Fruit fly (Drosophila melanogaster) whole organism, pupa: ENCODE measurements around the gene Sytbeta.

Experiments
- CG10348 ChIP-seq: fragments of 200-800 bp; sonication (Bioruptor generic); IDR thresholded peaks from 2 replicates; pipeline ENCODE4 v1.3.6; 2022; ENCODE audit warnings: missing biosample characterization, missing genetic modification characterization
- CG12605 ChIP-seq: fragments of 200-800 bp; sonication (Bioruptor generic); IDR thresholded peaks from 2 replicates; pipeline ENCODE4 v1.3.6; 2022; ENCODE audit warnings: missing biosample characterization, missing genetic modification characterization
- CG13204 ChIP-seq: fragments of 200-800 bp; sonication (Bioruptor generic); optimal IDR thresholded peaks from 2 replicates; lab custom pipeline; 2018; ENCODE audit warnings: missing biosample characterization, mild to moderate bottlenecking, missing genetic modification characterization, moderate library complexity
- CG14655 ChIP-seq: fragments of 200-800 bp; sonication (Bioruptor generic); optimal IDR thresholded peaks from 3 replicates; lab custom pipeline; 2017; ENCODE audit warnings: mild to moderate bottlenecking, missing biosample characterization, missing genetic modification reagents, missing genetic modification characterization
- CG15710 ChIP-seq: fragments of 200-800 bp; sonication (Bioruptor generic); optimal IDR thresholded peaks from 2 replicates; lab custom pipeline; 2018; ENCODE audit warnings: missing biosample characterization, mild to moderate bottlenecking, missing genetic modification characterization, moderate library complexity
- CG17806 ChIP-seq: fragments of 200-800 bp; sonication (Bioruptor generic); optimal IDR thresholded peaks from 2 replicates; lab custom pipeline; 2018; ENCODE audit warnings: missing biosample characterization, mild to moderate bottlenecking, missing genetic modification characterization, moderate library complexity
- CG32121 ChIP-seq: fragments of 200-800 bp; sonication (Bioruptor generic); IDR thresholded peaks from 2 replicates; pipeline ENCODE4 v1.3.6; 2022; ENCODE audit warnings: missing biosample characterization, missing genetic modification characterization
- CG34367 ChIP-seq: fragments of 200-800 bp; sonication (Bioruptor generic); optimal IDR thresholded peaks from 2 replicates; lab custom pipeline; 2018; ENCODE audit warnings: missing biosample characterization, mild to moderate bottlenecking, missing genetic modification characterization
- CG4496 ChIP-seq: fragments of 200-800 bp; sonication (Bioruptor generic); IDR thresholded peaks from 3 replicates; pipeline ENCODE4 v1.3.6; 2022; ENCODE audit warnings: missing biosample characterization, missing genetic modification characterization
- CG8159 ChIP-seq: fragments of 200-800 bp; sonication (Bioruptor generic); optimal IDR thresholded peaks from 3 replicates; lab custom pipeline; 2018; ENCODE audit warnings: missing biosample characterization, mild to moderate bottlenecking, missing genetic modification characterization, moderate library complexity
- CG8301 ChIP-seq: fragments of 200-800 bp; sonication (Bioruptor generic); optimal IDR thresholded peaks from 2 replicates; lab custom pipeline; 2018; ENCODE audit warnings: missing biosample characterization, mild to moderate bottlenecking, missing genetic modification characterization
- CG9948 ChIP-seq: fragments of 200-800 bp; sonication (Bioruptor generic); optimal IDR thresholded peaks from 2 replicates; lab custom pipeline; 2018; ENCODE audit warnings: missing biosample characterization, mild to moderate bottlenecking, missing genetic modification characterization, moderate library complexity
- D1 ChIP-seq: fragments of 200-800 bp; sonication (Bioruptor generic); optimal IDR thresholded peaks from 2 replicates; lab custom pipeline; 2018; ENCODE audit warnings: missing biosample characterization, mild to moderate bottlenecking, missing genetic modification characterization, moderate library complexity
- EcR ChIP-seq: fragments of 200-800 bp; sonication (Bioruptor generic); optimal IDR thresholded peaks from 3 replicates; lab custom pipeline; 2019; ENCODE audit warnings: missing biosample characterization, missing genetic modification characterization, mild to moderate bottlenecking, moderate library complexity, missing genetic modification reagents
- Ets98B ChIP-seq: fragments of 200-800 bp; sonication (Bioruptor generic); IDR thresholded peaks from 2 replicates; pipeline ENCODE4 v1.3.6; 2022; ENCODE audit warnings: missing biosample characterization, missing genetic modification characterization
- Pif1A ChIP-seq: fragments of 200-800 bp; sonication (Bioruptor generic); optimal IDR thresholded peaks from 3 replicates; lab custom pipeline; 2016; ENCODE audit warnings: missing biosample characterization, missing genetic modification characterization
- Pif1B ChIP-seq: fragments of 200-800 bp; sonication (Bioruptor generic); optimal IDR thresholded peaks from 3 replicates; lab custom pipeline; 2016; ENCODE audit warnings: missing biosample characterization, missing genetic modification characterization
- Snoo ChIP-seq: fragments of 200-800 bp; sonication (Bioruptor generic); optimal IDR thresholded peaks from 3 replicates; lab custom pipeline; 2017; ENCODE audit warnings: missing biosample characterization, mild to moderate bottlenecking, missing genetic modification characterization, inconsistent platforms
- fd96Ca ChIP-seq: fragments of 200-800 bp; sonication (Bioruptor generic); IDR thresholded peaks from 3 replicates; pipeline ENCODE4 v1.3.6; 2022; ENCODE audit warnings: missing biosample characterization, missing genetic modification characterization
- gl ChIP-seq: fragments of 200-800 bp; sonication (Bioruptor generic); optimal IDR thresholded peaks from 2 replicates; lab custom pipeline; 2018; ENCODE audit warnings: missing biosample characterization, mild to moderate bottlenecking, missing genetic modification characterization
- rn ChIP-seq: fragments of 200-800 bp; sonication (Bioruptor generic); IDR thresholded peaks from 2 replicates; pipeline ENCODE4 v1.3.6; 2022; ENCODE audit warnings: missing biosample characterization, missing genetic modification characterization

Gene Sytbeta

DNA sequence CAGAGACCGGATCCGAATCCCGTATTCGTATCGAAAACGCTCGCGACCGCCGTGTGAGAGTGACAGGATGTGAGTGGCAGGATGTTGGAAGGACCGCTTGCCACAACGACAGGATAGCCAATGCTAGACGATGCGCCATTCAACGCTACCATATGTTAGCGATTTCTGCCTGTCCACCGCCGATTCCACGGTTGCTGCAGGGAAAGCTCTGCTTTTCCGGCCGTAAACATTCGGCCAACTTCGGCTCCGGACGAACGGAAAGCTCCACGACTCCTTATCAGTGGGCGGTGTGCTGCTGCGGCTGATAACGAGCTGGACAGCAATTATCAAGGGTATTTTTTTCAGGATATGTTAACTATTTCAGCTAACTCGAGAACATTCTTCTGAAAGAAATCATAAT, at the start of gene Sytbeta:
Gene Sytbeta, minus strand, starts transcription at position 101 of the 400 bp plus-strand sequence.
- no peak for TF ChIP-seq CG4496 (GFP tag; lab: Robert Waterston, UW)
- no peak for TF ChIP-seq Pif1A (GFP tag; lab: Kevin White, UChicago)
- TF ChIP-seq D1 (tag; lab: Kevin White, UChicago): no peak
- no peak for TF ChIP-seq CG8159 (tag; lab: Kevin White, UChicago)
- TF ChIP-seq CG17806: no peak
- TF ChIP-seq CG14655 (GFP tag; lab: Kevin White, UChicago): no peak
- TF ChIP-seq CG8301 (tag; lab: Kevin White, UChicago): no peak
- no peak for TF ChIP-seq Ets98B
- no peak for TF ChIP-seq EcR (GFP tag; lab: Kevin White, UChicago)
- no peak for TF ChIP-seq gl (tag; lab: Kevin White, UChicago)
- no peak for TF ChIP-seq fd96Ca (GFP tag; lab: Robert Waterston, UW)
- TF ChIP-seq CG34367 (tag; lab: Kevin White, UChicago): no peak
- TF ChIP-seq CG15710: no peak
- TF ChIP-seq CG13204 (GFP tag; lab: Kevin White, UChicago): no peak
- no peak for TF ChIP-seq CG32121 (GFP tag; lab: Robert Waterston, UW)
- no peak for TF ChIP-seq CG10348
- no peak for TF ChIP-seq Snoo (tag; lab: Kevin White, UChicago)
- TF ChIP-seq CG12605 (GFP tag; lab: Robert Waterston, UW): no peak
- TF ChIP-seq CG9948 (tag; lab: Kevin White, UChicago): no peak
- no peak for TF ChIP-seq rn

DNA sequence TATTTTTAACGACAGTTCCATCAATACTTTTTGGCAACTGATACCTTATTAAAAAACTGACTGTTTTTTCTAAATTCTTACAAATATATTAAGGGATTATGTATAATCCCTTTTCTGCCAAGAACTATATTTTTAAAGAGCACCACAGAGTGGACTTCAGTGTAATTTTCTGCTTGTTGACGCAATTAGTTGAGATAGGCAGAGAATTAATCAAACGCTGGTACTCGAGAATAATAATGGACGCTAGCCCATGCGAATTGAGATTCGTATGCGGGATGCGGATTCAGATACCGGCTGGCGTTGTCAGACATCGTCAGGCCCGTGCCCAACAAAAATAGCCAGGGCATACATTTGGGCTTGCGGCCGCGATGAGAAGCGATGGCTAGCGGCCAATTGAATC, 48.5 kb upstream of the Sytbeta start, which contains the start of gene CG13458:
Gene CG13458, plus strand, starts transcription at position 301 of the 400 bp plus-strand sequence.
- no peak for TF ChIP-seq Pif1B (GFP tag; lab: Kevin White, UChicago)
- TF ChIP-seq CG4496 (GFP tag; lab: Robert Waterston, UW): 0 out of 3 replicates have a peak, but pooled peaks have one; percentile 16

DNA sequence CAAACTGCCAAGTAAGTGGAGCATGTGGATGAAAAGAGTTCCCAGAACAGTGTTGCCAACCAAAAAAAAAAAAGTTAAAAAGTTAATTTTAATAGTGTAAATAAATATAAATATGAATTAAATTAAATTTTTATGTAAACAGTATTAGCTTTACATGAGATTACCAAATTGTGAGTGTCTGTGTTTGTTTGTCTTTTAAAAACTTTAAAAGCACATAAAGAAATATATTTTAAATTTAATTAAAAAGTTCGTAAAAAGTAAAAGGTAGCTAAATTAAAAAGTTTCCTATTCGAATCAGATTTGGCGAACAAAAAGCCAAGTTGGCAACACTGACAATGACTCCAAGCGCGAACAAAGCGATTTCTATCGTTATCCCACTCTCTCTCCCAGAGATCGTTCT, 44.2 kb upstream of the Sytbeta start:
- TF ChIP-seq CG17806 (peak; percentile 28), CG8159 (tag; lab: Kevin White, UChicago) (peak; percentile 50), Snoo (tag; lab: Kevin White, UChicago) (peak; percentile 24), fd96Ca (GFP tag; lab: Robert Waterston, UW) (no peak), CG12605 (GFP tag; lab: Robert Waterston, UW) (peak; percentile 43), CG32121 (GFP tag; lab: Robert Waterston, UW) (no peak), Pif1A (GFP tag; lab: Kevin White, UChicago) (no peak), CG8301 (tag; lab: Kevin White, UChicago) (peak; percentile 35), CG9948 (tag; lab: Kevin White, UChicago) (peak; percentile 50), CG4496 (GFP tag; lab: Robert Waterston, UW) (no peak; the same call in 2 of the 3 replicates), CG10348 (no peak), CG15710 (peak; percentile 34), D1 (tag; lab: Kevin White, UChicago) (no peak), CG34367 (tag; lab: Kevin White, UChicago) (peak; percentile 5)
- TF ChIP-seq, all 21 proteins: peak for 8

DNA sequence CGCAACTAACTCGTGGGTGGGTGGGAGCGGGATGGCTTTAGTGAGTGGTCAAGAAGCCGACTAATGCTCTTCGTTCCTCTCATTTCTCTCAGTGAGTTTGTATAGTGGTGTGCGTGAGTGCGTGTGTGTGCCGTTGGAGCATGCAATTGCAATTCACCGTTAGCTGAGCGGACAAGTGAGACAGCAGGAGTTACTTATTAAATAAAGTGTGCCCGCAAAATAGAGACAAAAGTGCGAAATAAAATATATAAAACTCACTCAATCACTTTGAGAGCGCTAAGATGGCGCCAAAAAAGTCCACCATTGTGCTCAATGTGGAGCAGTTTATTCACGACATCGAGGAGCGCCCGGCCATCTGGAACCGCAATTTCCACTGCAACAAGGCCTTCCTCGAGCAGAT, 43.7 kb upstream of the Sytbeta start:
- TF ChIP-seq rn: no peak
- peak; percentile 34; the same call in 1 of the 3 replicates for TF ChIP-seq fd96Ca (GFP tag; lab: Robert Waterston, UW)
- TF ChIP-seq Ets98B: 0 out of 2 replicates have a peak, but pooled peaks have one; percentile 4
- no peak for TF ChIP-seq D1 (tag; lab: Kevin White, UChicago)
- no peak for TF ChIP-seq CG9948 (tag; lab: Kevin White, UChicago)
- TF ChIP-seq CG4496 (GFP tag; lab: Robert Waterston, UW): peak; percentile 67
- no peak for TF ChIP-seq CG15710

DNA sequence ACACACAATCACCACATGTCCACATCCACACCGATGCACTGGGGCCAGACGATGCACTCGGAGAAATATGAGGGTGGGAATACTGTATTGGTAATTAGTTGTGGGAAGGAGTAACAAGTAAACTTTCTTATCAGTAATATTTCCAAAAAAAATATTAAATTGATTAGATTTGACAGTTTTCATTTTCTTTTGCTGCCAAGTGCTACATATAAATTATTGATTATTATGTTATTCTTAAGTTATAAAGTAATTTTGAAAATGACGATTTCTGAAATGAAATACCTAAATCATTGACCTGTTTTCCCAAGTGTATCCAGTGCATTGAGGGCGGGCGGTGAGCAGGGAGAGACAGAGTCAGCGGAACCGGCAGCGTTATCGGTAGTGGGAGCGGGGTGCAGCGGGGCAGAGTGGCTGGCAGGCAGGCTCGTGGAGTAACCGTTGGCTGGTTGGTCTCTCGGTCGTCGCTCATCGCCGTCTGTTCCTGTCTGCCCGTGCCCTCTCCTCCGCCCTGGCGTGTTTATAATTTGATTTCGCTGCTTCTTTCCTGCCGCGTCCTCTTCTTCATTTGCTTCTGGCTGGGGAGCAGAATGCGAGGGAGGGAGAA, 43.1 kb upstream of the Sytbeta start:
- TF ChIP-seq CG14655 (GFP tag; lab: Kevin White, UChicago) (peak; percentile 97), CG8159 (tag; lab: Kevin White, UChicago) (peak; percentile 97), CG17806 (peak; percentile 93), Snoo (tag; lab: Kevin White, UChicago) (peak; percentile 94), CG9948 (tag; lab: Kevin White, UChicago) (peak; percentile 95), Ets98B (peak; percentile 76), CG4496 (GFP tag; lab: Robert Waterston, UW) (peak; percentile 84), CG12605 (GFP tag; lab: Robert Waterston, UW) (peak; percentile 43), rn (peak; percentile 73), gl (tag; lab: Kevin White, UChicago) (peak; percentile 68), CG8301 (tag; lab: Kevin White, UChicago) (peak; percentile 95), CG15710 (peak; percentile 98), CG13204 (GFP tag; lab: Kevin White, UChicago) (peak; percentile 99), D1 (tag; lab: Kevin White, UChicago) (peak; percentile 96), CG32121 (GFP tag; lab: Robert Waterston, UW) (peak; percentile 89), fd96Ca (GFP tag; lab: Robert Waterston, UW) (peak; percentile 74; the same call in 2 of the 3 replicates), Pif1B (GFP tag; lab: Kevin White, UChicago) (peak; percentile 93), CG10348 (peak; percentile 74), EcR (GFP tag; lab: Kevin White, UChicago) (peak; percentile 62), CG34367 (tag; lab: Kevin White, UChicago) (peak; percentile 92), Pif1A (GFP tag; lab: Kevin White, UChicago) (peak; percentile 90)
